Worm (Caenorhabditis elegans) whole organism, mixed stage, embryonic: Measurements from ENCODE around the gene ets-8.

Source experiments
- M03D4.4 ChIP-seq: sonication (generic microtip); optimal IDR thresholded peaks from 2 replicates; lab custom pipeline; 2017; ENCODE audit warnings: mild to moderate bottlenecking, missing genetic modification characterization, missing compliant biosample characterization
- bed-3 ChIP-seq: fragments of 200-800 bp; sonication (Bioruptor generic); optimal IDR thresholded peaks from 3 replicates; lab custom pipeline; 2018; ENCODE audit warnings: mild to moderate bottlenecking, missing genetic modification characterization, moderate library complexity, missing compliant biosample characterization
- blmp-1 ChIP-seq: fragments of 150-350 bp; optimal IDR thresholded peaks from 2 replicates; lab custom pipeline; 2014; ENCODE audit warnings: missing biosample characterization, missing genetic modification characterization
- ceh-39 ChIP-seq: fragments of 150-350 bp; optimal IDR thresholded peaks from 2 replicates; lab custom pipeline; 2014; ENCODE audit warnings: missing biosample characterization, missing genetic modification characterization
- ceh-43 ChIP-seq: fragments of 200-800 bp; sonication (Bioruptor generic); optimal IDR thresholded peaks from 2 replicates; lab custom pipeline; 2018; ENCODE audit warnings: mild to moderate bottlenecking, missing genetic modification characterization, moderate library complexity, missing compliant biosample characterization
- ceh-83 ChIP-seq: fragments of 200-800 bp; sonication (Bioruptor generic); optimal IDR thresholded peaks from 2 replicates; lab custom pipeline; 2018; ENCODE audit warnings: mild to moderate bottlenecking, missing genetic modification characterization, missing compliant biosample characterization
- ces-1 ChIP-seq: fragments of 150-350 bp; optimal IDR thresholded peaks from 2 replicates; lab custom pipeline; 2014; ENCODE audit warnings: missing biosample characterization, missing genetic modification reagents, missing genetic modification characterization
- cnd-1 ChIP-seq: fragments of 200-800 bp; sonication (Bioruptor generic); optimal IDR thresholded peaks from 2 replicates; lab custom pipeline; 2018; ENCODE audit warnings: mild to moderate bottlenecking, missing genetic modification characterization, missing compliant biosample characterization
- drap-1 ChIP-seq: fragments of 200-800 bp; sonication (Bioruptor generic); optimal IDR thresholded peaks from 3 replicates; lab custom pipeline; 2018; ENCODE audit warnings: mild to moderate bottlenecking, missing genetic modification characterization, missing compliant biosample characterization
- elt-1 ChIP-seq: sonication (generic microtip); optimal IDR thresholded peaks from 2 replicates; lab custom pipeline; 2017; ENCODE audit warnings: missing genetic modification characterization, mild to moderate bottlenecking, missing compliant biosample characterization, antibody characterized with exemption, moderate library complexity, borderline replicate concordance; ENCODE audit not compliant: insufficient read depth
- elt-3 ChIP-seq: fragments of 150-350 bp; optimal IDR thresholded peaks from 2 replicates; lab custom pipeline; 2014; ENCODE audit warnings: missing biosample characterization, missing genetic modification characterization
- flh-1 ChIP-seq: fragments of 200-800 bp; sonication (Bioruptor generic); optimal IDR thresholded peaks from 2 replicates; lab custom pipeline; 2018; ENCODE audit warnings: mild to moderate bottlenecking, missing genetic modification characterization, moderate library complexity, missing compliant biosample characterization
- ham-2 ChIP-seq: fragments of 200-800 bp; sonication (Bioruptor generic); optimal IDR thresholded peaks from 2 replicates; lab custom pipeline; 2018; ENCODE audit warnings: mild to moderate bottlenecking, missing genetic modification characterization, missing compliant biosample characterization
- hlh-1 ChIP-seq: fragments of 150-350 bp; optimal IDR thresholded peaks from 2 replicates; lab custom pipeline; 2014; ENCODE audit warnings: missing biosample characterization, missing genetic modification reagents, missing genetic modification characterization
- lin-32 ChIP-seq: fragments of 200-800 bp; sonication (Bioruptor generic); optimal IDR thresholded peaks from 2 replicates; lab custom pipeline; 2018; ENCODE audit warnings: mild to moderate bottlenecking, missing genetic modification characterization, missing compliant biosample characterization
- lsy-2 ChIP-seq: fragments of 150-350 bp; optimal IDR thresholded peaks from 2 replicates; lab custom pipeline; 2014; ENCODE audit warnings: missing biosample characterization, missing genetic modification characterization
- mab-5 ChIP-seq: fragments of 150-350 bp; optimal IDR thresholded peaks from 2 replicates; lab custom pipeline; 2014; ENCODE audit warnings: missing biosample characterization, missing genetic modification characterization
- mep-1 ChIP-seq: fragments of 150-350 bp; optimal IDR thresholded peaks from 2 replicates; lab custom pipeline; 2017; ENCODE audit warnings: missing biosample characterization, missing genetic modification reagents, missing genetic modification characterization, inconsistent platforms
- mls-2 ChIP-seq: sonication (generic microtip); optimal IDR thresholded peaks from 2 replicates; lab custom pipeline; 2016; ENCODE audit warnings: mild to moderate bottlenecking, missing genetic modification characterization, moderate library complexity, missing compliant biosample characterization
- nhr-12 ChIP-seq: fragments of 150-350 bp; optimal IDR thresholded peaks from 2 replicates; lab custom pipeline; 2014; ENCODE audit warnings: missing biosample characterization, missing genetic modification characterization
- nhr-2 ChIP-seq: fragments of 150-350 bp; optimal IDR thresholded peaks from 2 replicates; lab custom pipeline; 2014; ENCODE audit warnings: missing biosample characterization, missing genetic modification characterization
- nhr-237 ChIP-seq: fragments of 150-350 bp; optimal IDR thresholded peaks from 2 replicates; lab custom pipeline; 2014; ENCODE audit warnings: missing biosample characterization, missing genetic modification characterization
- nhr-28 ChIP-seq: fragments of 150-350 bp; optimal IDR thresholded peaks from 2 replicates; lab custom pipeline; 2014; ENCODE audit warnings: missing biosample characterization, missing genetic modification characterization
- nhr-76 ChIP-seq: sonication (generic microtip); optimal IDR thresholded peaks from 2 replicates; lab custom pipeline; 2017; ENCODE audit warnings: missing biosample characterization, missing genetic modification characterization
- pha-4 ChIP-seq: fragments of 150-350 bp; optimal IDR thresholded peaks from 2 replicates; lab custom pipeline; 2018; ENCODE audit warnings: missing biosample characterization, missing genetic modification reagents, missing genetic modification characterization
- sem-2 ChIP-seq: fragments of 200-800 bp; sonication (Bioruptor generic); optimal IDR thresholded peaks from 2 replicates; lab custom pipeline; 2018; ENCODE audit warnings: mild to moderate bottlenecking, missing genetic modification characterization, missing compliant biosample characterization
- sptf-1 ChIP-seq: sonication (generic microtip); optimal IDR thresholded peaks from 2 replicates; lab custom pipeline; 2017; ENCODE audit warnings: mild to moderate bottlenecking, missing genetic modification characterization, moderate library complexity, missing compliant biosample characterization
- tbx-8 ChIP-seq: fragments of 200-800 bp; sonication (Bioruptor generic); optimal IDR thresholded peaks from 2 replicates; lab custom pipeline; 2018; ENCODE audit warnings: mild to moderate bottlenecking, missing genetic modification characterization, moderate library complexity, missing compliant biosample characterization
- unc-120 ChIP-seq: sonication (generic microtip); optimal IDR thresholded peaks from 2 replicates; lab custom pipeline; 2017; ENCODE audit warnings: missing genetic modification characterization, missing compliant biosample characterization; ENCODE audit not compliant: poor library complexity, severe bottlenecking
- unc-62 ChIP-seq: fragments of 150-350 bp; optimal IDR thresholded peaks from 2 replicates; lab custom pipeline; 2014; ENCODE audit warnings: missing biosample characterization, missing genetic modification reagents, missing genetic modification characterization
- zip-8 ChIP-seq: fragments of 150-350 bp; optimal IDR thresholded peaks from 2 replicates; lab custom pipeline; 2014; ENCODE audit warnings: missing biosample characterization, missing genetic modification characterization
- ztf-11 ChIP-seq: fragments of 150-350 bp; optimal IDR thresholded peaks from 2 replicates; lab custom pipeline; 2014; ENCODE audit warnings: missing biosample characterization, missing genetic modification characterization

ets-8 gene

DNA sequence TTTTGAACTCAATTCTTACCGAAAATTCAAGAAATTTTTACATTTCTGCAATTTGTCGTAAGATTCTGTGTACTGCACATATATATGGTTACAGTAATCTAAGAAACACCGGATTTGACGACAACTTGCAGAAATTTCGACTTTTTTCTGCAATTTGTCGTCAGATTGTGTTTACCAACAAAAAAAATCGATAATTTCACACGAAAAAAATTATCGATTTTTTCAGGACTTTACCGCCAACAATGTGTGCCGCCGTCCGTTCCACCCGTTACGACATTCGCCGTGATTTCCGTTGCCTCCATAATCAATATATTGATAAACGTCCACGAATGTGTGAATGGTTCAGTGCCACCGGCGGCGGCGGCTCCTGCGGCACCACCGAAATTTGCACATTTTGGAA lies 14.1 kb upstream of the ets-8 start:
- TF ChIP-seq hlh-1 (tag; lab: Kevin White, UChicago): no peak
- TF ChIP-seq ceh-39 (tag; lab: Kevin White, UChicago): no peak
- no peak for TF ChIP-seq ceh-43 (GFP tag; lab: Kevin White, UChicago)
- TF ChIP-seq nhr-76 (tag; lab: Kevin White, UChicago): no peak
- no peak for TF ChIP-seq elt-1 (tag; lab: Kevin White, UChicago)
- TF ChIP-seq unc-62 (GFP tag; lab: Kevin White, UChicago): no peak
- no peak for TF ChIP-seq ceh-83 (GFP tag; lab: Kevin White, UChicago)
- TF ChIP-seq blmp-1 (tag; lab: Kevin White, UChicago): no peak
- no peak for TF ChIP-seq pha-4
- no peak for TF ChIP-seq mls-2 (tag; lab: Kevin White, UChicago)
- TF ChIP-seq ham-2 (GFP tag; lab: Kevin White, UChicago): no peak
- TF ChIP-seq nhr-12 (tag; lab: Kevin White, UChicago): no peak
- no peak for TF ChIP-seq flh-1 (GFP tag; lab: Kevin White, UChicago)
- TF ChIP-seq zip-8 (tag; lab: Kevin White, UChicago): no peak
- TF ChIP-seq sem-2 (GFP tag; lab: Kevin White, UChicago): no peak
- no peak for TF ChIP-seq mab-5 (tag; lab: Kevin White, UChicago)

DNA sequence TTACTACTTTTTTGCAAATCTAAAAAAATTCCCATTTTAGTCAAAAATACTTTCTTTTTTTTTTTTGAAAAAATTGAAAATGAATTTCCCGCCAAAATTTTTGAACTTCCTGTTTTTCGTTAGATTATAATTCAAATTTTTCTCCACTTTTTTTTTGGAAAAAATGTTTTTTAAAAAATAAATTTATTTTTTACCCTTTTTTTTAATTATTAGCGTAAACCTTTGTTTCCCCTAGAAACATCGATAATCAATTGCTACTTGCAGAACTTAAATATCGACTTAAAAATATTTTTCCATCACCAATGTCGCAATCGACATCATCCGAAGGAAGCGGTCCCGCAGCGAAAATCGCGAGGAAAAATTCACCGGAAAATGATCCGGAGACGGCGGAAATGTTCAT lies 10.1 kb upstream of the ets-8 start, which contains the start of gene cec-2:
Gene cec-2, plus strand, starts transcription at position 301 of the 400 bp plus-strand sequence.
- no peak for TF ChIP-seq blmp-1 (tag; lab: Kevin White, UChicago)
- no peak for TF ChIP-seq drap-1
- no peak for TF ChIP-seq nhr-76 (tag; lab: Kevin White, UChicago)
- TF ChIP-seq ceh-39 (tag; lab: Kevin White, UChicago): no peak
- TF ChIP-seq lsy-2 (tag; lab: Kevin White, UChicago): no peak
- no peak for TF ChIP-seq nhr-28 (tag; lab: Kevin White, UChicago)
- TF ChIP-seq nhr-2: no peak
- no peak for TF ChIP-seq cnd-1 (tag; lab: Kevin White, UChicago)
- TF ChIP-seq mls-2 (tag; lab: Kevin White, UChicago): no peak
- no peak for TF ChIP-seq hlh-1 (tag; lab: Kevin White, UChicago)
- no peak for TF ChIP-seq ces-1 (GFP tag; lab: Kevin White, UChicago)
- no peak for TF ChIP-seq unc-62 (GFP tag; lab: Kevin White, UChicago)
- TF ChIP-seq nhr-12 (tag; lab: Kevin White, UChicago): no peak
- no peak for TF ChIP-seq M03D4.4 (tag; lab: Kevin White, UChicago)
- no peak for TF ChIP-seq elt-3 (tag; lab: Kevin White, UChicago)
- no peak for TF ChIP-seq ceh-83 (GFP tag; lab: Kevin White, UChicago)
- no peak for TF ChIP-seq ham-2 (GFP tag; lab: Kevin White, UChicago)
- no peak for TF ChIP-seq unc-120 (tag; lab: Kevin White, UChicago)
- TF ChIP-seq flh-1 (GFP tag; lab: Kevin White, UChicago): no peak
- TF ChIP-seq tbx-8 (GFP tag; lab: Kevin White, UChicago): no peak

DNA sequence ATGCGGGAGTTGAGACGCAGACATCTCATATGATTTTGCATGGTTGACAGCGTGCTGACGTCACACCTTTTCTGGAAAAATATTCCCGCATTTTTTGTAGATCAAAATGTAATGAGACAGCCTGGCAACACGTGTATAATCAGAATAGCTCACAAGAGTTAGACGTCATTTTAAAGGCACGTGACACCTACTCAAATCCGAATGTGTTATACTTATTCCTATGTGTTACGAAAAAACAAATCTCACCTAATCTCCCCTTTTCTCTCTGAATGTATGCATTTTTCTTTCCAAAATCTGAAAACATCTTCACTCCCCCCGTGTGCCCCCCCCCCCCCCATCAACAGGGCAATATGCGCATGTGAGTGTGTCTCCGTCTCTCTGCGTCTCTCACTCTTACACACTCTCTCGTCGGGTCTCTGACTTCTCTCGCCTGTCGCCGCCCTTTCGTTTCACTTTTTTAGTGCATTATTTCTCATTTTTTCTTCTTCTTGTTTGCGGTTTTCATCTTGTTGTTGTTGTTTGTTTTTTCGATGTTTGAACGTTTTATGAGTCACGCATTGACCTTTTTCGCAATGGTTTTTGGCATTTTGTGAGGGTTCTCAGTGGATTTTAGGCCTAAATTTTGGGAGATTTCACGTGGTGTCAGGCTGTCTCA lies 8.2 kb upstream of the ets-8 start:
- TF ChIP-seq ham-2 (GFP tag; lab: Kevin White, UChicago) (no peak), ces-1 (GFP tag; lab: Kevin White, UChicago) (peak; percentile 44), ztf-11 (no peak), unc-62 (GFP tag; lab: Kevin White, UChicago) (peak; percentile 3), sptf-1 (tag; lab: Kevin White, UChicago) (peak; percentile 43), M03D4.4 (tag; lab: Kevin White, UChicago) (peak; percentile 31)

DNA sequence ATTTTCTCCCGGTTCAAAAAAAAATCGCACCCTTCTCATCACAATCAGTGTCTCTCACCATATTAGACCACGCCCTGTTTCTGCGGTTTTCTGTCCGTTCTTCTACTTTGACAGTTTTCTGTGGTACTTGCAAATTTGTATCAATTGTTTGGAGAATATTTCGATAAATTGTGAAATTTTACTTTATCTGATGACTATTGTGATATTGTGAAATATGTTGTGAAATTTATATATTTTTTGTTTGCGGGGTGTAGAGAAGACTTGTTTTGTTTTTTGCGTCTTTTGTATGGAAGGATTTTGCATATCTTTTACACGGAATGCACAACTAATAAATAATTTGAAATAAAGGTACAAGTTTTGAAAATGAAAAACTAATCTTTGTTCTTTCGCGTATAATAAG lies 7.1 kb upstream of the ets-8 start:
- TF ChIP-seq pha-4 (no peak), nhr-2 (no peak)

DNA sequence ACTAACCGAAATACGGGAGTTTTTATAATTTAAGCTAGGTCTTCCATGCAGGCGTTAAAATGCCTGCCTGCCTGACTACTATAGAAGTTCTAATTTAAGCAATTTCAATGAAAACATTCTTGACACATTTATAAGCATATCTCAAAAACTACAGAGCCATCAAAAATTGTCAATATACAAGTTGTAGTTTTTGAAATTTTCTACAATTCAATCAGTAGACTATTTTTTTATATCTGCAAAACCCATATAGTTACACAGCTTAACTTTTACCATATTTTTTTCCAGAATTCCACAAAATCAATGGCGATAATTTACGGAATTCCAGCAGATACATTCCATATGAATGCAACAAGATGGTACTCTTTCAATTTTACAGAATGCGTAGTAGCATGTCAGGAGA lies 2.8 kb upstream of the ets-8 start, which contains the start of gene C50A2.7:
Gene C50A2.7, plus strand, starts transcription at position 301 of the 400 bp plus-strand sequence.
- TF ChIP-seq blmp-1 (tag; lab: Kevin White, UChicago): no peak
- TF ChIP-seq cnd-1 (tag; lab: Kevin White, UChicago): no peak
- no peak for TF ChIP-seq ceh-39 (tag; lab: Kevin White, UChicago)
- no peak for TF ChIP-seq zip-8 (tag; lab: Kevin White, UChicago)
- TF ChIP-seq nhr-12 (tag; lab: Kevin White, UChicago): no peak
- no peak for TF ChIP-seq bed-3
- TF ChIP-seq unc-62 (GFP tag; lab: Kevin White, UChicago): no peak
- TF ChIP-seq mep-1 (tag; lab: Kevin White, UChicago): no peak
- no peak for TF ChIP-seq mab-5 (tag; lab: Kevin White, UChicago)
- no peak for TF ChIP-seq tbx-8 (GFP tag; lab: Kevin White, UChicago)
- no peak for TF ChIP-seq lin-32
- no peak for TF ChIP-seq nhr-237 (tag; lab: Kevin White, UChicago)
- no peak for TF ChIP-seq nhr-76 (tag; lab: Kevin White, UChicago)
- no peak for TF ChIP-seq ceh-43 (GFP tag; lab: Kevin White, UChicago)
- TF ChIP-seq flh-1 (GFP tag; lab: Kevin White, UChicago): no peak
- TF ChIP-seq nhr-2: no peak
